Worm (Caenorhabditis elegans) whole organism, late embryonic: ENCODE measurements around the gene ceh-37.

Experiments
- ama-1 ChIP-seq: fragments of 150-350 bp; optimal IDR thresholded peaks from 2 replicates; lab custom pipeline; 2014
- ceh-6 ChIP-seq: fragments of 200-800 bp; sonication (Bioruptor generic); optimal IDR thresholded peaks from 2 replicates; lab custom pipeline; 2018; ENCODE audit warnings: mild to moderate bottlenecking, missing genetic modification characterization, missing compliant biosample characterization
- elt-2 ChIP-seq: sonication (generic microtip); optimal IDR thresholded peaks from 2 replicates; lab custom pipeline; 2016; ENCODE audit warnings: missing genetic modification reagents, missing genetic modification characterization, missing compliant biosample characterization
- fax-1 ChIP-seq: sonication (generic microtip); optimal IDR thresholded peaks from 2 replicates; lab custom pipeline; 2016; ENCODE audit warnings: missing genotype, missing genetic modification characterization, missing compliant biosample characterization
- gmeb-2 ChIP-seq: sonication (generic microtip); optimal IDR thresholded peaks from 2 replicates; lab custom pipeline; 2016; ENCODE audit warnings: missing genetic modification characterization, inconsistent platforms, missing compliant biosample characterization
- hlh-30 ChIP-seq: sonication (generic microtip); optimal IDR thresholded peaks from 2 replicates; lab custom pipeline; 2017; ENCODE audit warnings: antibody characterized with exemption, missing genetic modification characterization, missing compliant biosample characterization; ENCODE audit not compliant: insufficient read depth
- lin-11 ChIP-seq: fragments of 200-800 bp; sonication (Bioruptor generic); optimal IDR thresholded peaks from 2 replicates; lab custom pipeline; 2018; ENCODE audit warnings: mild to moderate bottlenecking, missing genetic modification characterization, missing compliant biosample characterization
- odd-2 ChIP-seq: sonication (generic microtip); optimal IDR thresholded peaks from 2 replicates; lab custom pipeline; 2017; ENCODE audit warnings: antibody characterized with exemption, mild to moderate bottlenecking, missing genetic modification characterization, missing compliant biosample characterization
- pqm-1 ChIP-seq: sonication (generic microtip); optimal IDR thresholded peaks from 2 replicates; lab custom pipeline; 2016; ENCODE audit warnings: missing genetic modification characterization, missing compliant biosample characterization
- rnt-1 ChIP-seq: sonication (generic microtip); optimal IDR thresholded peaks from 2 replicates; lab custom pipeline; 2016; ENCODE audit warnings: missing genetic modification characterization, missing compliant biosample characterization
- sox-2 ChIP-seq: fragments of 200-800 bp; sonication (Bioruptor generic); IDR thresholded peaks from 2 replicates; pipeline ENCODE4 v1.3.6; 2022; ENCODE audit warnings: missing genetic modification reagents, missing genetic modification characterization, missing compliant biosample characterization
- sox-4 ChIP-seq: sonication (generic microtip); optimal IDR thresholded peaks from 2 replicates; lab custom pipeline; 2017; ENCODE audit warnings: mild to moderate bottlenecking, missing genetic modification characterization, inconsistent platforms, missing compliant biosample characterization

DNA sequence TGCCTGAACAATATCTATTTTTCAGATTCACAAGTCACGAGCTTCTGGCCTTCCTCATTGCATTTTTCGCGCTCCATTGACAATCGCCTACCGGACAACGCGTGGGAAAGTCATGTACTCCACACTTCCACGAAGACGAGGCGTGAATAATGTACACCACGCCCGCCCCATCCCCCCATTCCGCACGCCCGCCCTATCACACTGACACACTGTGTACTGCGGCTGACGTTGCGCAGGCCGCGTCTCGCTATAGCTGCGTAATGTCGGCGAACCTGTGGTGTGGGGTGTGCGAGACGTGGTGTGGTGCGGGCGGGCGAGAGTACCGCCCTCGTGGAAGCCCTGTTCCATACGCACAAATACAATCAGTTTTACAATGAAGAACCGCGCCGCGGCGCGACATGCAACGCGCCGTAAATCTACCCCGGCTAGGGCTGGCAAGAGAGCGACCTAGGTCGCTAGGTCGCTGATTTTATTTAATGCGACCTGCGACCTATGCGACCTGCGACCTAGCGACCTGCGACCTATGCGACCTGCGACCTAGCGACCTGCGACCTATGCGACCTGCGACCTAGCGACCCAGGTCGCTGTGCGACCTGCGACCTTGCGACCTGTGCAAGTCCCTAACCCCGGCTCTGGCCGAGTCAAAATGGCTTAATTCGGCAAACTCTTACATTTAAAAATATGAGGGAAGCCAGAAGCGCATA, 28.5 kb upstream of the ceh-37 start:
- TF ChIP-seq hlh-30 (no peak), sox-2 (GFP tag; lab: Robert Waterston, UW) (no peak), rnt-1 (no peak), ceh-6 (GFP tag; lab: Kevin White, UChicago) (no peak), gmeb-2 (tag; lab: Kevin White, UChicago) (no peak), odd-2 (tag; lab: Kevin White, UChicago) (no peak), sox-4 (tag; lab: Kevin White, UChicago) (no peak), elt-2 (no peak), ama-1 (lab: Kevin White, UChicago) (no peak), fax-1 (tag; lab: Kevin White, UChicago) (no peak), pqm-1 (no peak), lin-11 (tag; lab: Kevin White, UChicago) (no peak)
